Worm (Caenorhabditis elegans): ENCODE results near the gene cdk-12.

- TF ChIP-seq ref-1 (GFP tag; conservative IDR thresholded peaks at IDR 0.05) = no peak
- TF ChIP-seq med-1 (GFP tag; optimal IDR thresholded peaks at IDR 0.05; ENCODE audit: insufficient read depth) = no peak
- TF ChIP-seq T22C8.4 (GFP tag; IDR thresholded peaks at IDR 0.05) = no peak
- TF ChIP-seq tab-1 (GFP tag; IDR thresholded peaks at IDR 0.05) = no peak
- TF ChIP-seq cog-1 (tag; optimal IDR thresholded peaks at IDR 0.05) = no peak
- no peak for TF ChIP-seq klf-2 (GFP tag; conservative IDR thresholded peaks at IDR 0.05)
- no peak for TF ChIP-seq ztf-23 (GFP tag; IDR thresholded peaks at IDR 0.05)
Measured at ce11 chrIII:4391319-4391718, 58.5 kb downstream of the cdk-12 start.
